Worm (Caenorhabditis elegans): ENCODE data around the gene srt-39.

Gene srt-39

DNA sequence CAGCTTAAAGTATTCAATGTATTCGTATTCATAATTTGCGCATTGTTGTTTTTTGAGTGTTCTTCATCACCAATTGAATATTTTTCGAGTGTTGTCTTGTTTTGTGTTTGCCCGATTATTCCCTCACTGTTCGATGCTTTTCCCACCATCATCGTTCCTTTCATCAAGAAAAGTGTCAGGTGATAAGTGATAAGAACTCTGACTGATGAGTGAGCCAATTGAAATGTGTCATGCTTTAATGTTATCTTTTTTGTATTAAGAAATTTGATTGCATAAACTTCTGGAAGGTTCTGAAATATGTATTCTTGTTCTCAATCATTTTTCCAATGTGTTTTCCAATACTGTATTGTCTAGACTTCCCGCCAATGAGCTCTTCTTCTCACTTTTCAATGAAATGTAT, 9.3 kb upstream of the srt-39 start:
- TF ChIP-seq dmd-9 (GFP tag; IDR thresholded peaks at IDR 0.05) (no peak), aly-2 (tag; optimal IDR thresholded peaks at IDR 0.05) (no peak), pqm-1 (tag; optimal IDR thresholded peaks at IDR 0.05) (peak; percentile 78), snpc-1.2 (GFP tag; IDR thresholded peaks at IDR 0.05) (no peak), nhr-41 (GFP tag; IDR thresholded peaks at IDR 0.05) (no peak), nhr-6 (tag; optimal IDR thresholded peaks at IDR 0.05) (no peak), nhr-102 (tag; optimal IDR thresholded peaks at IDR 0.05) (no peak), T26A8.4 (GFP tag; IDR thresholded peaks at IDR 0.05) (no peak), ceh-44 (GFP tag; IDR thresholded peaks at IDR 0.05) (no peak), dve-1 (tag; optimal IDR thresholded peaks at IDR 0.05; ENCODE audit: insufficient read depth) (peak; percentile 76), ztf-11 (tag; optimal IDR thresholded peaks at IDR 0.05) (no peak), lin-38 (GFP tag; IDR thresholded peaks at IDR 0.05) (no peak), fkh-10 (GFP tag; optimal IDR thresholded peaks at IDR 0.05) (no peak), nhr-28 (tag; optimal IDR thresholded peaks at IDR 0.05) (peak; percentile 62), fos-1 (tag; optimal IDR thresholded peaks at IDR 0.05) (no peak), attf-4 (tag; optimal IDR thresholded peaks at IDR 0.05) (no peak), vab-7 (GFP tag; IDR thresholded peaks at IDR 0.05) (no peak), hmg-1.1 (GFP tag; IDR thresholded peaks at IDR 0.05) (no peak), lsy-2 (tag; optimal IDR thresholded peaks at IDR 0.05) (no peak), mep-1 (tag; optimal IDR thresholded peaks at IDR 0.05) (peak; percentile 46), snpc-4 (tag; optimal IDR thresholded peaks at IDR 0.05) (no peak), nhr-25 (tag; optimal IDR thresholded peaks at IDR 0.05; ENCODE audit: borderline replicate concordance, insufficient read depth) (no peak), lim-7 (GFP tag; IDR thresholded peaks at IDR 0.05) (no peak), set-16 (GFP tag; IDR thresholded peaks at IDR 0.05) (no peak), nhr-76 (tag; optimal IDR thresholded peaks at IDR 0.05) (no peak), dmd-6 (GFP tag; IDR thresholded peaks at IDR 0.05) (peak; percentile 72), daf-16 (GFP tag; optimal IDR thresholded peaks at IDR 0.05) (no peak), daf-16 (tag; optimal IDR thresholded peaks at IDR 0.05) (peak; percentile 88), cey-2 (tag; optimal IDR thresholded peaks at IDR 0.05; ENCODE audit: borderline replicate concordance, insufficient read depth) (no peak), ztf-7 (tag; optimal IDR thresholded peaks at IDR 0.05) (no peak), hlh-30 (tag; optimal IDR thresholded peaks at IDR 0.05; ENCODE audit: insufficient read depth) (peak; percentile 75), nhr-77 (tag; optimal IDR thresholded peaks at IDR 0.05) (peak; percentile 66), arid-1 (GFP tag; conservative IDR thresholded peaks at IDR 0.05) (no peak), duxl-1 (tag; optimal IDR thresholded peaks at IDR 0.05; ENCODE audit: poor library complexity) (no peak), Y5F2A.4 (GFP tag; optimal IDR thresholded peaks at IDR 0.05) (no peak), D1046.2 (GFP tag; IDR thresholded peaks at IDR 0.05) (no peak), ceh-82 (tag; optimal IDR thresholded peaks at IDR 0.05) (no peak), T20F7.1 (GFP tag; optimal IDR thresholded peaks at IDR 0.05) (peak; percentile 48), nhr-11 (tag; optimal IDR thresholded peaks at IDR 0.05) (no peak), php-3 (GFP tag; IDR thresholded peaks at IDR 0.05) (peak; percentile 25; the same call in 1 of the 2 replicates), hlh-11 (tag; optimal IDR thresholded peaks at IDR 0.05) (peak; percentile 80), mdt-29 (GFP tag; IDR thresholded peaks at IDR 0.05) (peak; percentile 32; the same call in 1 of the 2 replicates), madf-5 (GFP tag; IDR thresholded peaks at IDR 0.05) (no peak), daf-19 (GFP tag; conservative IDR thresholded peaks at IDR 0.05) (no peak), F26F4.8 (GFP tag; conservative IDR thresholded peaks at IDR 0.05) (no peak), ceh-28 (tag; optimal IDR thresholded peaks at IDR 0.05) (no peak), lin-1 (GFP tag; IDR thresholded peaks at IDR 0.05) (no peak), R02D3.7 (tag; optimal IDR thresholded peaks at IDR 0.05) (no peak), ZK546.5 (tag; optimal IDR thresholded peaks at IDR 0.05) (no peak), egl-43 (GFP tag; IDR thresholded peaks at IDR 0.05) (no peak), dpl-1 (GFP tag; optimal IDR thresholded peaks at IDR 0.05) (no peak), tag-97 (GFP tag; IDR thresholded peaks at IDR 0.05) (no peak)

Data from whole organism, L4 larva.